Fruit fly (Drosophila melanogaster): ENCODE results near the gene Drak.

Gene Drak

dm6 chrX:11578841-11579240 is 85.9 kb downstream of the Drak start (continued):
- TF ChIP-seq CG13894 (tag; optimal IDR thresholded peaks at IDR 0.05) = peak; percentile 46
- no peak for TF ChIP-seq NK7.1 (GFP tag; optimal IDR thresholded peaks at IDR 0.05)
- TF ChIP-seq E2f2 (GFP tag; IDR thresholded peaks at IDR 0.05) = peak; percentile 53; the same call in 1 of the 2 replicates
- peak; percentile 96 for TF ChIP-seq CG8290 (GFP tag; optimal IDR thresholded peaks at IDR 0.05)
- peak; percentile 86 to 91 for TF ChIP-seq CG8290 (tag; optimal IDR thresholded peaks at IDR 0.05)
- TF ChIP-seq ATbp (GFP tag; optimal IDR thresholded peaks at IDR 0.05) = no peak
- TF ChIP-seq hbn (GFP tag; IDR thresholded peaks at IDR 0.05; ENCODE audit: partially characterized antibody) = peak; percentile 60
- TF ChIP-seq phol (tag; optimal IDR thresholded peaks at IDR 0.05) = peak; percentile 13
- TF ChIP-seq CG15073 (GFP tag; optimal IDR thresholded peaks at IDR 0.05) = no peak
- TF ChIP-seq Myb (GFP tag; optimal IDR thresholded peaks at IDR 0.05) = peak; percentile 17
- TF ChIP-seq CG34422 (GFP tag; IDR thresholded peaks at IDR 0.05) = no peak
- TF ChIP-seq Spps (tag; optimal IDR thresholded peaks at IDR 0.05) = peak; percentile 13
- TF ChIP-seq CG10267 (tag; optimal IDR thresholded peaks at IDR 0.05) = peak; percentile 41
- TF ChIP-seq row (GFP tag; IDR thresholded peaks at IDR 0.05) = peak; percentile 47; the same call in 2 of the 3 replicates
- peak; percentile 75 for TF ChIP-seq pzg (GFP tag; optimal IDR thresholded peaks at IDR 0.05)
- peak; percentile 18 for TF ChIP-seq Fer1 (GFP tag; optimal IDR thresholded peaks at IDR 0.05)
- TF ChIP-seq unc-4 (GFP tag; IDR thresholded peaks at IDR 0.05; ENCODE audit: partially characterized antibody) = peak; percentile 47; the same call in 1 of the 2 replicates
- TF ChIP-seq CG1603 (tag; optimal IDR thresholded peaks at IDR 0.05) = peak; percentile 65
- TF ChIP-seq CG12942 (GFP tag; optimal IDR thresholded peaks at IDR 0.05) = no peak
- peak; percentile 41 for TF ChIP-seq CG14710 (tag; optimal IDR thresholded peaks at IDR 0.05)
- TF ChIP-seq CG6791 (GFP tag; IDR thresholded peaks at IDR 0.05; ENCODE audit: partially characterized antibody) = peak; percentile 69
- no peak for TF ChIP-seq CG31388 (GFP tag; optimal IDR thresholded peaks at IDR 0.05)
- TF ChIP-seq zen2 (GFP tag; IDR thresholded peaks at IDR 0.05; ENCODE audit: partially characterized antibody) = peak; percentile 68
- 0 out of 2 replicates have a peak, but pooled peaks have one; percentile 26 for TF ChIP-seq chm (GFP tag; IDR thresholded peaks at IDR 0.05)
- no peak for TF ChIP-seq odd (GFP tag; optimal IDR thresholded peaks at IDR 0.05)
- peak; percentile 66 for TF ChIP-seq Med (GFP tag)
- peak; percentile 32 for TF ChIP-seq Sry-δ (GFP tag; optimal IDR thresholded peaks at IDR 0.05)
- TF ChIP-seq nerfin-1 (tag; optimal IDR thresholded peaks at IDR 0.05) = peak; percentile 87
- TF ChIP-seq ato (GFP tag; IDR thresholded peaks at IDR 0.05; ENCODE audit: partially characterized antibody) = peak; percentile 54; the same call in 1 of the 2 replicates
- no peak for TF ChIP-seq CG9932 (GFP tag; IDR thresholded peaks at IDR 0.05)
- peak; percentile 85 for TF ChIP-seq CG9797 (GFP tag; optimal IDR thresholded peaks at IDR 0.05)
- TF ChIP-seq Ets97D (GFP tag; optimal IDR thresholded peaks at IDR 0.05) = peak; percentile 68
- TF ChIP-seq CG7928 (GFP tag; optimal IDR thresholded peaks at IDR 0.05) = peak; percentile 78
- peak; percentile 36; the same call in 1 of the 3 replicates for TF ChIP-seq Opbp (GFP tag; IDR thresholded peaks at IDR 0.05; ENCODE audit: partially characterized antibody)
- TF ChIP-seq bbx (GFP tag; IDR thresholded peaks at IDR 0.05; ENCODE audit: partially characterized antibody) = peak; percentile 34; the same call in 1 of the 2 replicates
- peak; percentile 100 for TF ChIP-seq stwl (tag; optimal IDR thresholded peaks at IDR 0.05)
- peak; percentile 21; the same call in 1 of the 2 replicates for TF ChIP-seq MBD-R2 (GFP tag; IDR thresholded peaks at IDR 0.05)
- TF ChIP-seq MESR4 (GFP tag; optimal IDR thresholded peaks at IDR 0.05) = peak; percentile 45
- TF ChIP-seq CG13287 (GFP tag; IDR thresholded peaks at IDR 0.05; ENCODE audit: partially characterized antibody) = peak; percentile 77
- no peak for TF ChIP-seq Lpt (GFP tag; optimal IDR thresholded peaks at IDR 0.05)
- peak; percentile 92 for TF ChIP-seq CG33213 (GFP tag; optimal IDR thresholded peaks at IDR 0.05)
- TF ChIP-seq CG12659 (GFP tag; optimal IDR thresholded peaks at IDR 0.05) = peak; percentile 50
- TF ChIP-seq CG9437 (GFP tag; optimal IDR thresholded peaks at IDR 0.05) = no peak
- TF ChIP-seq Lhr (GFP tag; optimal IDR thresholded peaks at IDR 0.05) = peak; percentile 95
- no peak for TF ChIP-seq Dad (GFP tag; optimal IDR thresholded peaks at IDR 0.05)
- peak; percentile 58 for TF ChIP-seq CG15514 (GFP tag; optimal IDR thresholded peaks at IDR 0.05)
- TF ChIP-seq CG11398 (GFP tag; optimal IDR thresholded peaks at IDR 0.05) = no peak
- peak; percentile 13 for TF ChIP-seq YL-1 (GFP tag; optimal IDR thresholded peaks at IDR 0.05)
- peak; percentile 89 for TF ChIP-seq gfzf (GFP tag; optimal IDR thresholded peaks at IDR 0.05)

Data from whole organism, embryonic.